Fruit fly (Drosophila melanogaster) whole organism, embryonic: ENCODE data around the gene Cyp4d21.

Experiments used
- Abd-B ChIP-seq: fragments of 200-800 bp; sonication (Bioruptor generic); optimal IDR thresholded peaks from 2 replicates; lab custom pipeline; 2018; ENCODE audit warnings: missing biosample characterization, mild to moderate bottlenecking, missing genetic modification characterization, moderate library complexity
- Ada2b ChIP-seq: fragments of 200-800 bp; sonication (Bioruptor generic); IDR thresholded peaks from 2 replicates; pipeline ENCODE4 v1.3.6; 2022; ENCODE audit warnings: missing biosample characterization, missing genetic modification characterization
- Antp ChIP-seq: fragments of 200-800 bp; sonication (Bioruptor generic); optimal IDR thresholded peaks from 3 replicates; lab custom pipeline; 2016; ENCODE audit warnings: missing biosample characterization, missing genetic modification characterization
- Bteb2 ChIP-seq: fragments of 200-800 bp; sonication (Bioruptor generic); optimal IDR thresholded peaks from 2 replicates; lab custom pipeline; 2016; ENCODE audit warnings: missing biosample characterization, missing genetic modification characterization
- CG10366 ChIP-seq: fragments of 200-800 bp; sonication (Bioruptor generic); IDR thresholded peaks from 2 replicates; pipeline ENCODE4 v1.3.6; 2022; ENCODE audit warnings: missing biosample characterization, missing genetic modification characterization
- CG10543 ChIP-seq: fragments of 200-800 bp; sonication (Bioruptor generic); optimal IDR thresholded peaks from 3 replicates; lab custom pipeline; 2017; ENCODE audit warnings: missing biosample characterization, mild to moderate bottlenecking, missing genetic modification characterization, moderate library complexity
- CG10654 ChIP-seq: fragments of 200-800 bp; sonication (Bioruptor generic); optimal IDR thresholded peaks from 2 replicates; lab custom pipeline; 2016; ENCODE audit warnings: missing biosample characterization, missing genetic modification characterization
- CG10979 ChIP-seq: fragments of 200-800 bp; sonication (Bioruptor generic); optimal IDR thresholded peaks from 2 replicates; lab custom pipeline; 2018; ENCODE audit warnings: missing biosample characterization, mild to moderate bottlenecking, missing genetic modification characterization, moderate library complexity
- CG11723 ChIP-seq: fragments of 200-800 bp; sonication (Bioruptor generic); optimal IDR thresholded peaks from 2 replicates; lab custom pipeline; 2017; ENCODE audit warnings: missing biosample characterization, mild to moderate bottlenecking, missing genetic modification characterization
- CG1233 ChIP-seq: fragments of 200-800 bp; sonication (Bioruptor generic); optimal IDR thresholded peaks from 4 replicates; lab custom pipeline; 2018; ENCODE audit warnings: missing biosample characterization, mild to moderate bottlenecking, missing genetic modification characterization
- CG12659 ChIP-seq: fragments of 200-800 bp; sonication (Bioruptor generic); optimal IDR thresholded peaks from 3 replicates; lab custom pipeline; 2017; ENCODE audit warnings: mild to moderate bottlenecking, missing biosample characterization, missing genetic modification reagents, missing genetic modification characterization
- CG12769 ChIP-seq: fragments of 200-800 bp; sonication (Bioruptor generic); optimal IDR thresholded peaks from 2 replicates; lab custom pipeline; 2019; ENCODE audit warnings: missing biosample characterization, mild to moderate bottlenecking, missing genetic modification characterization, moderate library complexity
- CG15479 ChIP-seq: fragments of 200-800 bp; sonication (Bioruptor generic); optimal IDR thresholded peaks from 3 replicates; lab custom pipeline; 2019; ENCODE audit warnings: missing biosample characterization, mild to moderate bottlenecking, missing genetic modification characterization, moderate library complexity
- CG16779 ChIP-seq: fragments of 200-800 bp; sonication (Bioruptor generic); IDR thresholded peaks from 2 replicates; pipeline ENCODE4 v1.3.6; 2022; ENCODE audit warnings: missing biosample characterization, missing genetic modification characterization
- CG17359 ChIP-seq: fragments of 200-800 bp; sonication (Bioruptor generic); optimal IDR thresholded peaks from 3 replicates; lab custom pipeline; 2018; ENCODE audit warnings: missing biosample characterization, mild to moderate bottlenecking, missing genetic modification characterization, moderate library complexity
- CG2875 ChIP-seq: fragments of 200-800 bp; sonication (Bioruptor generic); optimal IDR thresholded peaks from 2 replicates; lab custom pipeline; 2017; ENCODE audit warnings: missing biosample characterization, mild to moderate bottlenecking, missing genetic modification characterization, missing genetic modification reagents
- CG34376 ChIP-seq: fragments of 200-800 bp; sonication (Bioruptor generic); optimal IDR thresholded peaks from 2 replicates; lab custom pipeline; 2018; ENCODE audit warnings: missing biosample characterization, mild to moderate bottlenecking, missing genetic modification characterization
- CG4424 ChIP-seq: fragments of 200-800 bp; sonication (Bioruptor generic); optimal IDR thresholded peaks from 3 replicates; lab custom pipeline; 2016; ENCODE audit warnings: missing biosample characterization, missing genetic modification characterization
- CG4617 ChIP-seq: fragments of 200-800 bp; sonication (Bioruptor generic); optimal IDR thresholded peaks from 3 replicates; lab custom pipeline; 2016; ENCODE audit warnings: missing biosample characterization, missing genetic modification characterization, borderline replicate concordance
- CG6813 ChIP-seq: fragments of 200-800 bp; sonication (Bioruptor generic); optimal IDR thresholded peaks from 2 replicates; lab custom pipeline; 2017; ENCODE audit warnings: missing biosample characterization, missing genetic modification characterization, mild to moderate bottlenecking, moderate library complexity, missing genetic modification reagents
- CG7271 ChIP-seq: fragments of 200-800 bp; sonication (Bioruptor generic); optimal IDR thresholded peaks from 2 replicates; lab custom pipeline; 2018; ENCODE audit warnings: missing biosample characterization, mild to moderate bottlenecking, missing genetic modification characterization, moderate library complexity
- CG7745 ChIP-seq: fragments of 200-800 bp; sonication (Bioruptor generic); optimal IDR thresholded peaks from 2 replicates; lab custom pipeline; 2018; ENCODE audit warnings: missing biosample characterization, mild to moderate bottlenecking, missing genetic modification characterization, moderate library complexity
- CG8089 ChIP-seq: fragments of 200-800 bp; sonication (Bioruptor generic); optimal IDR thresholded peaks from 3 replicates; lab custom pipeline; 2016; ENCODE audit warnings: missing biosample characterization, missing genetic modification characterization
- CG9727 ChIP-seq: fragments of 200-800 bp; sonication (Bioruptor generic); optimal IDR thresholded peaks from 3 replicates; lab custom pipeline; 2017; ENCODE audit warnings: missing biosample characterization, mild to moderate bottlenecking, missing genetic modification characterization
- CG9817 ChIP-seq: fragments of 200-800 bp; sonication (Bioruptor generic); optimal IDR thresholded peaks from 2 replicates; lab custom pipeline; 2018; ENCODE audit warnings: missing biosample characterization, mild to moderate bottlenecking, missing genetic modification characterization, moderate library complexity
- CHES-1-like ChIP-seq: fragments of 200-800 bp; sonication (Bioruptor generic); optimal IDR thresholded peaks from 2 replicates; lab custom pipeline; 2016; ENCODE audit warnings: missing biosample characterization, missing genetic modification characterization
- Chrac-16 ChIP-seq: fragments of 200-800 bp; sonication (Bioruptor generic); optimal IDR thresholded peaks from 3 replicates; lab custom pipeline; 2016; ENCODE audit warnings: missing biosample characterization, missing genetic modification characterization
- D ChIP-seq, 2 experiments: fragments of 200-800 bp in 1 of 2; fragments of >200 bp in 1 of 2; sonication (Bioruptor generic) in 1 of 2; optimal IDR thresholded peaks; 2 replicates in 1 of 2; 3 replicates in 1 of 2; lab custom pipeline; 2017; ENCODE audit warnings: mild to moderate bottlenecking in 1 of 2, missing biosample characterization in 1 of 2, missing genetic modification characterization in 1 of 2, missing genetic modification reagents in 1 of 2
- Fer1 ChIP-seq: fragments of 200-800 bp; sonication (Bioruptor generic); optimal IDR thresholded peaks from 2 replicates; lab custom pipeline; 2017; ENCODE audit warnings: missing biosample characterization, mild to moderate bottlenecking, missing genetic modification characterization
- HLHmδ ChIP-seq: fragments of 200-800 bp; sonication (Bioruptor generic); optimal IDR thresholded peaks from 2 replicates; lab custom pipeline; 2018; ENCODE audit warnings: missing biosample characterization, mild to moderate bottlenecking, missing genetic modification characterization, moderate library complexity
- HmgZ ChIP-seq: fragments of 200-800 bp; sonication (Bioruptor generic); optimal IDR thresholded peaks from 2 replicates; lab custom pipeline; 2018; ENCODE audit warnings: missing biosample characterization, mild to moderate bottlenecking, missing genetic modification characterization
- Myb ChIP-seq: fragments of 200-800 bp; sonication (Bioruptor generic); optimal IDR thresholded peaks from 2 replicates; lab custom pipeline; 2016; ENCODE audit warnings: missing biosample characterization, missing genetic modification characterization
- Nf-YB ChIP-seq: fragments of 200-800 bp; sonication (Bioruptor generic); optimal IDR thresholded peaks from 3 replicates; lab custom pipeline; 2019; ENCODE audit warnings: missing biosample characterization, mild to moderate bottlenecking, missing genetic modification characterization, moderate library complexity
- Oli ChIP-seq: fragments of 200-800 bp; sonication (Bioruptor generic); optimal IDR thresholded peaks from 2 replicates; lab custom pipeline; 2018; ENCODE audit warnings: missing biosample characterization, mild to moderate bottlenecking, missing genetic modification characterization, moderate library complexity
- Sry-β ChIP-seq: fragments of 200-800 bp; sonication (Bioruptor generic); optimal IDR thresholded peaks from 2 replicates; lab custom pipeline; 2018; ENCODE audit warnings: missing biosample characterization, mild to moderate bottlenecking, missing genetic modification characterization, moderate library complexity
- Xbp1 ChIP-seq: fragments of 200-800 bp; sonication (Bioruptor generic); optimal IDR thresholded peaks from 3 replicates; lab custom pipeline; 2016; ENCODE audit warnings: missing biosample characterization, mild to moderate bottlenecking, missing genetic modification characterization
- abd-A ChIP-seq: fragments of 200-800 bp; sonication (Bioruptor generic); optimal IDR thresholded peaks from 3 replicates; lab custom pipeline; 2019; ENCODE audit warnings: missing biosample characterization, mild to moderate bottlenecking, missing genetic modification characterization, moderate library complexity
- al ChIP-seq: fragments of 200-800 bp; sonication (Bioruptor generic); IDR thresholded peaks from 2 replicates; pipeline ENCODE4 v1.3.6; 2022; ENCODE audit warnings: missing biosample characterization, missing genetic modification characterization
- aop ChIP-seq: fragments of 200-800 bp; sonication (Bioruptor generic); IDR thresholded peaks from 2 replicates; pipeline ENCODE4 v1.3.6; 2022; ENCODE audit warnings: missing biosample characterization, missing genetic modification characterization
- chif ChIP-seq, 2 experiments: fragments of 200-800 bp; sonication (Bioruptor generic); optimal IDR thresholded peaks; 3 replicates each; lab custom pipeline; 2016; ENCODE audit warnings: missing biosample characterization in 2 of 2, missing genetic modification characterization in 2 of 2
- emc ChIP-seq: fragments of 200-800 bp; sonication (Bioruptor generic); optimal IDR thresholded peaks from 2 replicates; lab custom pipeline; 2016; ENCODE audit warnings: missing biosample characterization, missing genetic modification characterization
- gt ChIP-seq: fragments of 200-800 bp; sonication (Bioruptor generic); IDR thresholded peaks from 2 replicates; pipeline ENCODE4 v1.3.6; 2022; ENCODE audit warnings: missing biosample characterization, missing genetic modification characterization
- klu ChIP-seq: fragments of 200-800 bp; sonication (Bioruptor generic); IDR thresholded peaks from 2 replicates; pipeline ENCODE4 v1.3.6; 2022; ENCODE audit warnings: missing biosample characterization, missing genetic modification characterization
- lmd ChIP-seq: fragments of 200-800 bp; sonication (Bioruptor generic); IDR thresholded peaks from 2 replicates; pipeline ENCODE4 v1.3.6; 2022; ENCODE audit warnings: missing biosample characterization, missing genetic modification characterization
- org-1 ChIP-seq: fragments of 200-800 bp; sonication (Bioruptor generic); optimal IDR thresholded peaks from 2 replicates; lab custom pipeline; 2017; ENCODE audit warnings: missing biosample characterization, missing genetic modification characterization
- slbo ChIP-seq: fragments of 200-800 bp; sonication (Bioruptor generic); IDR thresholded peaks from 2 replicates; pipeline ENCODE4 v1.3.6; 2022; ENCODE audit warnings: missing biosample characterization, missing genetic modification characterization
- tap ChIP-seq: fragments of 200-800 bp; optimal IDR thresholded peaks from 3 replicates; lab custom pipeline; 2019; ENCODE audit warnings: missing biosample characterization, mild to moderate bottlenecking, missing genetic modification characterization, moderate library complexity
- tgo ChIP-seq: fragments of 200-800 bp; sonication (Bioruptor generic); IDR thresholded peaks from 3 replicates; pipeline ENCODE4 v1.3.6; 2022; ENCODE audit warnings: missing biosample characterization, missing genetic modification characterization
- trem ChIP-seq: fragments of 200-800 bp; optimal IDR thresholded peaks from 3 replicates; lab custom pipeline; 2019; ENCODE audit warnings: missing biosample characterization, mild to moderate bottlenecking, missing genetic modification characterization, moderate library complexity
- zen ChIP-seq: fragments of 200-800 bp; sonication (Bioruptor generic); optimal IDR thresholded peaks from 3 replicates; lab custom pipeline; 2018; ENCODE audit warnings: missing biosample characterization, mild to moderate bottlenecking, missing genetic modification characterization, moderate library complexity
- zfh2 ChIP-seq: fragments of 200-800 bp; sonication (Bioruptor generic); optimal IDR thresholded peaks from 2 replicates; lab custom pipeline; 2016; ENCODE audit warnings: missing biosample characterization, missing genetic modification characterization

Gene Cyp4d21

dm6 chr2L:7601875-7602274, 3.5 kb upstream of the Cyp4d21 start (continued):
- TF ChIP-seq org-1 (GFP tag; lab: Kevin White, UChicago), result no peak
- TF ChIP-seq chif (GFP tag; optimal IDR thresholded peaks at IDR 0.05; lab: Kevin White, UChicago), result peak; percentile 4 to 20
- no peak for TF ChIP-seq aop (GFP tag; lab: Robert Waterston, UW)
- TF ChIP-seq Nf-YB (GFP tag; lab: Kevin White, UChicago), result no peak
- TF ChIP-seq HmgZ (tag; lab: Kevin White, UChicago), result no peak
- TF ChIP-seq CG10979 (tag; lab: Kevin White, UChicago), result no peak
- TF ChIP-seq CG2875 (GFP tag; lab: Kevin White, UChicago), result no peak
- TF ChIP-seq CG6813 (GFP tag; lab: Kevin White, UChicago), result no peak
- TF ChIP-seq CG9817, result no peak
- peak; percentile 22 for TF ChIP-seq CG9727
- TF ChIP-seq CG7271, result no peak
- TF ChIP-seq CG1233 (GFP tag; lab: Kevin White, UChicago), result no peak
- no peak for TF ChIP-seq zfh2
- TF ChIP-seq CG34376 (GFP tag; lab: Kevin White, UChicago), result no peak
- TF ChIP-seq Sry-β, result no peak
- TF ChIP-seq abd-A, result no peak
- no peak for TF ChIP-seq CG12659 (GFP tag; lab: Kevin White, UChicago)
- no peak for TF ChIP-seq CG4424
- no peak for TF ChIP-seq CG10654 (GFP tag; lab: Kevin White, UChicago)
- TF ChIP-seq Bteb2 (GFP tag; lab: Kevin White, UChicago), result no peak
- TF ChIP-seq trem, result no peak
- peak; percentile 5 for TF ChIP-seq Myb
- no peak for TF ChIP-seq D (optimal IDR thresholded peaks at IDR 0.05; lab: Kevin White, UChicago)
- no peak for TF ChIP-seq D (GFP tag; optimal IDR thresholded peaks at IDR 0.05; lab: Kevin White, UChicago)
- TF ChIP-seq CG16779 (GFP tag; lab: Robert Waterston, UW), result no peak
- TF ChIP-seq Abd-B (GFP tag; lab: Kevin White, UChicago), result no peak
- no peak for TF ChIP-seq Antp (GFP tag; lab: Kevin White, UChicago)
- no peak for TF ChIP-seq CG10366 (GFP tag; lab: Robert Waterston, UW)
- TF ChIP-seq CG17359 (tag; lab: Kevin White, UChicago), result no peak
- TF ChIP-seq tgo (GFP tag; lab: Robert Waterston, UW), result peak; percentile 42; the same call in 1 of the 3 replicates
- no peak for TF ChIP-seq Xbp1 (GFP tag; lab: Kevin White, UChicago)
- TF ChIP-seq CG10543 (GFP tag; lab: Kevin White, UChicago), result no peak
- no peak for TF ChIP-seq CG4617 (GFP tag; lab: Kevin White, UChicago)
- no peak for TF ChIP-seq CG15479 (GFP tag; lab: Kevin White, UChicago)
- no peak for TF ChIP-seq CHES-1-like (GFP tag; lab: Kevin White, UChicago)
- TF ChIP-seq gt (GFP tag; lab: Robert Waterston, UW), result no peak
- no peak for TF ChIP-seq zen (tag; lab: Kevin White, UChicago)
- no peak for TF ChIP-seq klu
- no peak for TF ChIP-seq CG12769
- TF ChIP-seq slbo (GFP tag; lab: Robert Waterston, UW), result peak; percentile 59
- TF ChIP-seq lmd (GFP tag; lab: Robert Waterston, UW), result peak; percentile 47; the same call in 1 of the 2 replicates
- TF ChIP-seq HLHmδ (GFP tag; lab: Kevin White, UChicago), result no peak
- no peak for TF ChIP-seq CG11723 (GFP tag; lab: Kevin White, UChicago)
- no peak for TF ChIP-seq Fer1 (GFP tag; lab: Kevin White, UChicago)
- peak; percentile 31 for TF ChIP-seq Oli (tag; lab: Kevin White, UChicago)
- no peak for TF ChIP-seq Chrac-16 (GFP tag; lab: Kevin White, UChicago)
- no peak for TF ChIP-seq emc
- no peak for TF ChIP-seq CG7745 (tag; lab: Kevin White, UChicago)
- TF ChIP-seq al (GFP tag; lab: Robert Waterston, UW), result peak; percentile 46
- 0 out of 2 replicates have a peak, but pooled peaks have one; percentile 12 for TF ChIP-seq Ada2b (GFP tag; lab: Robert Waterston, UW)
- TF ChIP-seq tap, result no peak
- TF ChIP-seq CG8089 (GFP tag; lab: Kevin White, UChicago), result no peak
